Worm (Caenorhabditis elegans): ENCODE results near the gene T19C3.5.

DNA sequence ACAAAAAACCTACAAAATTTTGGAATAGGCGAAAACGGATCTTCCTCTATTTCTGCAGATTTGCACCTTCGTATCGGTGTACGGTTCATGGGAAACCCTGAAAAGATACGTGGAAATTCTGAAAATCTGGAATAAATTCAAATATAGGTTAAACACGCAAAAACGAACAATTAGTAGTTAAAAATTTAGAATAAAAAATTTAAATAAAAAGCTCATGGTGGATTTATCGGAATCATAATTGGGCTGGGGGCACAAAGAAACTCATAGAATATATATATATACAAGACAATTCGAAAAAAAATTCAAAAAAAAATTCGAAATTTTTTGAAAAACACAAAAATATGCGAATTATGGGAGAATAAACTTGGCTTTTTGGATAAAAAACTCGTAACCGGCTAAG, 40.7 kb downstream of the T19C3.5 start, which contains the start of gene helq-1:
- TF ChIP-seq dve-1 (tag; optimal IDR thresholded peaks at IDR 0.05), result no peak
- no peak for TF ChIP-seq T23F11.4 (GFP tag; optimal IDR thresholded peaks at IDR 0.05)
- no peak for TF ChIP-seq ttx-3 (tag; optimal IDR thresholded peaks at IDR 0.05)
- no peak for TF ChIP-seq nfya-1 (tag; optimal IDR thresholded peaks at IDR 0.05)
- TF ChIP-seq madf-2 (tag; optimal IDR thresholded peaks at IDR 0.05), result no peak
- TF ChIP-seq gmeb-2 (tag; optimal IDR thresholded peaks at IDR 0.05), result no peak
- TF ChIP-seq ama-1 (optimal IDR thresholded peaks at IDR 0.05), result no peak
- TF ChIP-seq pat-9 (tag; optimal IDR thresholded peaks at IDR 0.05), result no peak
- TF ChIP-seq ceh-9 (tag; optimal IDR thresholded peaks at IDR 0.05), result no peak
- TF ChIP-seq zip-5 (tag; optimal IDR thresholded peaks at IDR 0.05), result no peak
- no peak for TF ChIP-seq hlh-30 (tag; optimal IDR thresholded peaks at IDR 0.05; ENCODE audit: insufficient read depth)
